Fruit fly (Drosophila melanogaster): Measurements from ENCODE around the gene CG9536.

CG9536 gene

dm6 chr2L:6488676-6489140 is 11.9 kb upstream of the CG9536 start, which contains the start of the genes KFase and epsilonCOP (continued):
- no peak for TF ChIP-seq ems (GFP tag; optimal IDR thresholded peaks at IDR 0.05)
- peak; percentile 52 for TF ChIP-seq Mes4 (GFP tag; optimal IDR thresholded peaks at IDR 0.05)
- TF ChIP-seq Ets97D (GFP tag; optimal IDR thresholded peaks at IDR 0.05), result peak; percentile 98
- peak; percentile 65 for TF ChIP-seq amos (GFP tag; IDR thresholded peaks at IDR 0.05; ENCODE audit: partially characterized antibody)
- TF ChIP-seq CG8924 (tag; optimal IDR thresholded peaks at IDR 0.05), result peak; percentile 48
- peak; percentile 45 to 55 for TF ChIP-seq dpn (GFP tag; optimal IDR thresholded peaks at IDR 0.05)
- TF ChIP-seq z (GFP tag; IDR thresholded peaks at IDR 0.05), result no peak
- peak; percentile 60 for TF ChIP-seq caup (GFP tag; optimal IDR thresholded peaks at IDR 0.05; ENCODE audit: severe bottlenecking)
- no peak for TF ChIP-seq klu (GFP tag; IDR thresholded peaks at IDR 0.05)
- no peak for TF ChIP-seq ewg (GFP tag; optimal IDR thresholded peaks at IDR 0.05)
- TF ChIP-seq CG7786 (GFP tag; optimal IDR thresholded peaks at IDR 0.05), result peak; percentile 47
- TF ChIP-seq CG9817 (tag; optimal IDR thresholded peaks at IDR 0.05), result peak; percentile 46
- TF ChIP-seq CG12071 (GFP tag; optimal IDR thresholded peaks at IDR 0.05), result no peak
- no peak for TF ChIP-seq Hr39 (optimal IDR thresholded peaks at IDR 0.05)
- peak in 1 of 2 experiments; percentile 36 for TF ChIP-seq bsh (GFP tag; optimal IDR thresholded peaks at IDR 0.05)
- TF ChIP-seq crol (GFP tag; IDR thresholded peaks at IDR 0.05), result no peak
- peak; percentile 21 for TF ChIP-seq mirr (GFP tag; optimal IDR thresholded peaks at IDR 0.05)
- TF ChIP-seq zen2 (GFP tag; IDR thresholded peaks at IDR 0.05; ENCODE audit: partially characterized antibody), result peak; percentile 59; the same call in 2 of the 3 replicates
- peak; percentile 49 for TF ChIP-seq gcm (GFP tag; optimal IDR thresholded peaks at IDR 0.05)
- peak; percentile 63 for TF ChIP-seq sd (tag; optimal IDR thresholded peaks at IDR 0.05)
- TF ChIP-seq CkIIα-i1 (GFP tag; IDR thresholded peaks at IDR 0.05), result no peak
- TF ChIP-seq CG5180 (GFP tag; optimal IDR thresholded peaks at IDR 0.05), result no peak
- peak; percentile 66 for TF ChIP-seq gem (tag; optimal IDR thresholded peaks at IDR 0.05)
- TF ChIP-seq E2f1 (GFP tag; IDR thresholded peaks at IDR 0.05), result no peak
- peak; percentile 74 for TF ChIP-seq sob (GFP tag; IDR thresholded peaks at IDR 0.05)
- TF ChIP-seq D (optimal IDR thresholded peaks at IDR 0.05), result no peak
- no peak for TF ChIP-seq D (GFP tag; optimal IDR thresholded peaks at IDR 0.05)
- peak; percentile 43 for TF ChIP-seq CG7987 (GFP tag; optimal IDR thresholded peaks at IDR 0.05)
- TF ChIP-seq Oli (tag; optimal IDR thresholded peaks at IDR 0.05), result no peak
- TF ChIP-seq Deaf1 (tag; optimal IDR thresholded peaks at IDR 0.05), result peak; percentile 33
- no peak for TF ChIP-seq HmgD (GFP tag; optimal IDR thresholded peaks at IDR 0.05)
- TF ChIP-seq vfl (GFP tag; optimal IDR thresholded peaks at IDR 0.05), result peak; percentile 60
- peak; percentile 18 for TF ChIP-seq odd (GFP tag; optimal IDR thresholded peaks at IDR 0.05)
- peak; percentile 77 for TF ChIP-seq CG30403 (GFP tag; optimal IDR thresholded peaks at IDR 0.05)
- TF ChIP-seq Hr78 (GFP tag; optimal IDR thresholded peaks at IDR 0.05), result no peak
- no peak for TF ChIP-seq CG11723 (GFP tag; optimal IDR thresholded peaks at IDR 0.05)
- no peak for TF ChIP-seq CG6689 (GFP tag; IDR thresholded peaks at IDR 0.05)
- TF ChIP-seq emc (GFP tag; optimal IDR thresholded peaks at IDR 0.05), result peak; percentile 6
- TF ChIP-seq bbx (GFP tag; IDR thresholded peaks at IDR 0.05; ENCODE audit: partially characterized antibody), result peak; percentile 62; the same call in 1 of the 2 replicates
- TF ChIP-seq Rx (GFP tag; IDR thresholded peaks at IDR 0.05), result no peak
- peak; percentile 13 for TF ChIP-seq fd3F (GFP tag; optimal IDR thresholded peaks at IDR 0.05)
- TF ChIP-seq CG7839 (tag; optimal IDR thresholded peaks at IDR 0.05), result peak; percentile 45
- no peak for TF ChIP-seq nom (GFP tag; optimal IDR thresholded peaks at IDR 0.05)
- TF ChIP-seq tgo (GFP tag; IDR thresholded peaks at IDR 0.05), result peak; percentile 56; the same call in 2 of the 3 replicates
- TF ChIP-seq CG9932 (GFP tag; IDR thresholded peaks at IDR 0.05), result peak; percentile 59
- TF ChIP-seq twi (tag; optimal IDR thresholded peaks at IDR 0.05), result peak; percentile 21
- peak; percentile 31 for TF ChIP-seq HLH54F (GFP tag; optimal IDR thresholded peaks at IDR 0.05)
- peak; percentile 5 for TF ChIP-seq D19B (GFP tag; optimal IDR thresholded peaks at IDR 0.05)
- TF ChIP-seq sens (GFP tag), result peak; percentile 93
- no peak for TF ChIP-seq CG6175 (GFP tag; IDR thresholded peaks at IDR 0.05)
- TF ChIP-seq run (tag; optimal IDR thresholded peaks at IDR 0.05), result no peak
